Worm (Caenorhabditis elegans) whole organism, late embryonic: ENCODE data around the gene F19B10.6.

Experiments used
- K02D7.2 ChIP-seq: sonication (generic microtip); optimal IDR thresholded peaks from 2 replicates; lab custom pipeline; 2017; ENCODE audit warnings: mild to moderate bottlenecking, missing genetic modification characterization, missing compliant biosample characterization
- K09A11.1 ChIP-seq: sonication (generic microtip); optimal IDR thresholded peaks from 2 replicates; lab custom pipeline; 2017; ENCODE audit warnings: antibody characterized with exemption, mild to moderate bottlenecking, missing genetic modification characterization, missing compliant biosample characterization; ENCODE audit not compliant: insufficient read depth
- T23F11.4 ChIP-seq: fragments of 200-800 bp; sonication (Bioruptor generic); optimal IDR thresholded peaks from 2 replicates; lab custom pipeline; 2018; ENCODE audit warnings: mild to moderate bottlenecking, missing genetic modification characterization, missing compliant biosample characterization
- Y22D7AL.16 ChIP-seq: sonication (generic microtip); optimal IDR thresholded peaks from 2 replicates; lab custom pipeline; 2016; ENCODE audit warnings: missing genetic modification characterization, missing compliant biosample characterization
- ahr-1 ChIP-seq: sonication (generic microtip); optimal IDR thresholded peaks from 2 replicates; lab custom pipeline; 2016; ENCODE audit warnings: missing genetic modification characterization, missing compliant biosample characterization
- ama-1 ChIP-seq: fragments of 150-350 bp; optimal IDR thresholded peaks from 2 replicates; lab custom pipeline; 2014
- ceh-18 ChIP-seq: sonication (generic microtip); optimal IDR thresholded peaks from 2 replicates; lab custom pipeline; 2016; ENCODE audit warnings: missing genetic modification characterization, missing compliant biosample characterization
- ceh-19 ChIP-seq: fragments of 200-800 bp; sonication (Bioruptor generic); optimal IDR thresholded peaks from 2 replicates; lab custom pipeline; 2018; ENCODE audit warnings: mild to moderate bottlenecking, missing genetic modification characterization, missing compliant biosample characterization
- ceh-2 ChIP-seq: sonication (generic microtip); optimal IDR thresholded peaks from 2 replicates; lab custom pipeline; 2016; ENCODE audit warnings: missing genotype, missing genetic modification characterization, missing compliant biosample characterization
- ceh-24 ChIP-seq: sonication (generic microtip); optimal IDR thresholded peaks from 2 replicates; lab custom pipeline; 2016; ENCODE audit warnings: mild to moderate bottlenecking, missing genetic modification characterization, missing compliant biosample characterization
- ceh-31 ChIP-seq: sonication (generic microtip); optimal IDR thresholded peaks from 2 replicates; lab custom pipeline; 2016; ENCODE audit warnings: missing genetic modification characterization, missing compliant biosample characterization
- ceh-45 ChIP-seq: fragments of 200-800 bp; sonication (Bioruptor generic); IDR thresholded peaks from 2 replicates; pipeline ENCODE4 v1.3.6; 2022; ENCODE audit warnings: missing genetic modification reagents, missing genetic modification characterization, missing compliant biosample characterization
- ceh-6 ChIP-seq: fragments of 200-800 bp; sonication (Bioruptor generic); optimal IDR thresholded peaks from 2 replicates; lab custom pipeline; 2018; ENCODE audit warnings: mild to moderate bottlenecking, missing genetic modification characterization, missing compliant biosample characterization
- ceh-9 ChIP-seq: sonication (generic microtip); optimal IDR thresholded peaks from 2 replicates; lab custom pipeline; 2016; ENCODE audit warnings: mild to moderate bottlenecking, missing genetic modification characterization, inconsistent platforms, missing compliant biosample characterization
- che-1 ChIP-seq: sonication (generic microtip); optimal IDR thresholded peaks from 2 replicates; lab custom pipeline; 2016; ENCODE audit warnings: mild to moderate bottlenecking, missing genetic modification characterization, missing compliant biosample characterization
- elt-4 ChIP-seq: sonication (generic microtip); optimal IDR thresholded peaks from 2 replicates; lab custom pipeline; 2016; ENCODE audit warnings: missing genetic modification characterization, missing compliant biosample characterization
- fkh-6 ChIP-seq: sonication (generic microtip); optimal IDR thresholded peaks from 2 replicates; lab custom pipeline; 2016; ENCODE audit warnings: missing genetic modification characterization, missing compliant biosample characterization
- gmeb-2 ChIP-seq: sonication (generic microtip); optimal IDR thresholded peaks from 2 replicates; lab custom pipeline; 2016; ENCODE audit warnings: missing genetic modification characterization, inconsistent platforms, missing compliant biosample characterization
- hlh-15 ChIP-seq: sonication (generic microtip); optimal IDR thresholded peaks from 2 replicates; lab custom pipeline; 2016; ENCODE audit warnings: missing genetic modification characterization, missing compliant biosample characterization
- hlh-30 ChIP-seq: sonication (generic microtip); optimal IDR thresholded peaks from 2 replicates; lab custom pipeline; 2017; ENCODE audit warnings: antibody characterized with exemption, missing genetic modification characterization, missing compliant biosample characterization; ENCODE audit not compliant: insufficient read depth
- hlh-8 ChIP-seq: sonication (generic microtip); optimal IDR thresholded peaks from 2 replicates; lab custom pipeline; 2016; ENCODE audit warnings: missing genotype, missing genetic modification characterization, missing compliant biosample characterization
- lim-6 ChIP-seq: sonication (generic microtip); optimal IDR thresholded peaks from 2 replicates; lab custom pipeline; 2016; ENCODE audit warnings: missing genetic modification characterization, missing compliant biosample characterization
- lin-11 ChIP-seq: fragments of 200-800 bp; sonication (Bioruptor generic); optimal IDR thresholded peaks from 2 replicates; lab custom pipeline; 2018; ENCODE audit warnings: mild to moderate bottlenecking, missing genetic modification characterization, missing compliant biosample characterization
- madf-2 ChIP-seq: sonication (generic microtip); optimal IDR thresholded peaks from 2 replicates; lab custom pipeline; 2017; ENCODE audit warnings: missing genetic modification characterization, missing compliant biosample characterization
- nfya-1 ChIP-seq: sonication (generic microtip); optimal IDR thresholded peaks from 2 replicates; lab custom pipeline; 2017; ENCODE audit warnings: missing genetic modification characterization, mild to moderate bottlenecking, missing compliant biosample characterization, antibody characterized with exemption, moderate library complexity
- nhr-11 ChIP-seq: fragments of 150-350 bp; optimal IDR thresholded peaks from 2 replicates; lab custom pipeline; 2014; ENCODE audit warnings: missing biosample characterization, missing genetic modification characterization
- nhr-232 ChIP-seq: sonication (generic microtip); optimal IDR thresholded peaks from 2 replicates; lab custom pipeline; 2016; ENCODE audit warnings: missing genetic modification characterization, missing compliant biosample characterization
- npax-4 ChIP-seq: sonication (generic microtip); optimal IDR thresholded peaks from 2 replicates; lab custom pipeline; 2016; ENCODE audit warnings: missing genetic modification characterization, missing compliant biosample characterization
- odd-2 ChIP-seq: sonication (generic microtip); optimal IDR thresholded peaks from 2 replicates; lab custom pipeline; 2017; ENCODE audit warnings: antibody characterized with exemption, mild to moderate bottlenecking, missing genetic modification characterization, missing compliant biosample characterization
- pax-1 ChIP-seq: fragments of 150-350 bp; optimal IDR thresholded peaks from 2 replicates; lab custom pipeline; 2014; ENCODE audit warnings: missing biosample characterization, missing genetic modification characterization
- pha-4 ChIP-seq: fragments of 150-350 bp; optimal IDR thresholded peaks from 2 replicates; lab custom pipeline; 2018; ENCODE audit warnings: missing biosample characterization, missing genetic modification reagents, missing genetic modification characterization
- pqm-1 ChIP-seq: sonication (generic microtip); optimal IDR thresholded peaks from 2 replicates; lab custom pipeline; 2016; ENCODE audit warnings: missing genetic modification characterization, missing compliant biosample characterization
- pros-1 ChIP-seq: fragments of 150-350 bp; optimal IDR thresholded peaks from 2 replicates; lab custom pipeline; 2014; ENCODE audit warnings: missing biosample characterization, missing genetic modification reagents, missing genetic modification characterization
- ref-2 ChIP-seq: sonication (generic microtip); optimal IDR thresholded peaks from 2 replicates; lab custom pipeline; 2016; ENCODE audit warnings: missing genetic modification characterization, missing compliant biosample characterization
- rnt-1 ChIP-seq: sonication (generic microtip); optimal IDR thresholded peaks from 2 replicates; lab custom pipeline; 2016; ENCODE audit warnings: missing genetic modification characterization, missing compliant biosample characterization
- sox-2 ChIP-seq: fragments of 200-800 bp; sonication (Bioruptor generic); IDR thresholded peaks from 2 replicates; pipeline ENCODE4 v1.3.6; 2022; ENCODE audit warnings: missing genetic modification reagents, missing genetic modification characterization, missing compliant biosample characterization
- sox-4 ChIP-seq: sonication (generic microtip); optimal IDR thresholded peaks from 2 replicates; lab custom pipeline; 2017; ENCODE audit warnings: mild to moderate bottlenecking, missing genetic modification characterization, inconsistent platforms, missing compliant biosample characterization
- ttx-3 ChIP-seq: sonication (generic microtip); optimal IDR thresholded peaks from 2 replicates; lab custom pipeline; 2016; ENCODE audit warnings: missing genetic modification reagents, missing genetic modification characterization, missing compliant biosample characterization
- unc-3 ChIP-seq, 2 experiments: fragments of 200-800 bp in 1 of 2; sonication (Bioruptor generic) in 1 of 2; sonication (generic microtip) in 1 of 2; conservative IDR thresholded peaks in 1 of 2; optimal IDR thresholded peaks in 1 of 2; 2 replicates each; pipeline versions ENCODE4 v1.3.6 to Lab custom; 2016 to 2022; ENCODE audit warnings: missing compliant biosample characterization in 2 of 2, missing genetic modification characterization in 2 of 2, missing genetic modification reagents in 1 of 2
- unc-42 ChIP-seq: sonication (generic microtip); optimal IDR thresholded peaks from 2 replicates; lab custom pipeline; 2016; ENCODE audit warnings: missing genotype, missing genetic modification characterization, missing compliant biosample characterization
- ztf-16 ChIP-seq: sonication (generic microtip); optimal IDR thresholded peaks from 2 replicates; lab custom pipeline; 2017; ENCODE audit warnings: missing genetic modification characterization, missing compliant biosample characterization

F19B10.6 gene

DNA sequence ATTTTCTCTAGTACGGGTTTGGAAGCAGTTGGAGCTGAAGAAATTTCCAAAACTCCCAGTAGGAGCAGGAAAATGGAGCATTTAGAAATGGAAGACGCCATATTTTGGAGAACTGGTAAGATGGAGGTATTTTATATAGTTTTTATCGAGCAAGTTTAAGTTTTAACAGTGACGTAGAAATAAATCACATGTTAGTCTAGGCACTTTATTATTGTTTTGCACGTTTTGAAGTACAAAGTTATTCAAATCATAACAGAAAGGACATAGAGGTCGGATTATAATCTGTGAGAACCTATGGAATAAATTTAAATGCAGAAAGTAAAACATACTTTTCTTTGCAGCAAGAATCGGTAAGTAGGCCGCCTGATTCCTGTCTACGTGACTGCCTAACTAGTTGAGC is at the start of gene F19B10.6:
TSS of gene F19B10.6 (minus strand) at position 101 of the 400 bp plus-strand sequence.
- no peak for TF ChIP-seq nfya-1 (tag; lab: Kevin White, UChicago)
- no peak for TF ChIP-seq T23F11.4 (GFP tag; lab: Kevin White, UChicago)
- TF ChIP-seq nhr-232 (tag; lab: Kevin White, UChicago), result no peak
- TF ChIP-seq ceh-18, result no peak
- no peak for TF ChIP-seq K09A11.1 (tag; lab: Kevin White, UChicago)
- TF ChIP-seq ceh-24 (tag; lab: Kevin White, UChicago), result no peak
- TF ChIP-seq ahr-1 (tag; lab: Kevin White, UChicago), result no peak
- no peak for TF ChIP-seq ama-1
- TF ChIP-seq ceh-6, result no peak
- TF ChIP-seq unc-42 (tag; lab: Kevin White, UChicago), result no peak
- no peak for TF ChIP-seq Y22D7AL.16 (tag; lab: Kevin White, UChicago)
- no peak for TF ChIP-seq lin-11 (tag; lab: Kevin White, UChicago)
- TF ChIP-seq pax-1 (tag; lab: Kevin White, UChicago), result no peak
- TF ChIP-seq madf-2 (tag; lab: Kevin White, UChicago), result no peak
- TF ChIP-seq gmeb-2 (tag; lab: Kevin White, UChicago), result no peak
- no peak for TF ChIP-seq ttx-3

DNA sequence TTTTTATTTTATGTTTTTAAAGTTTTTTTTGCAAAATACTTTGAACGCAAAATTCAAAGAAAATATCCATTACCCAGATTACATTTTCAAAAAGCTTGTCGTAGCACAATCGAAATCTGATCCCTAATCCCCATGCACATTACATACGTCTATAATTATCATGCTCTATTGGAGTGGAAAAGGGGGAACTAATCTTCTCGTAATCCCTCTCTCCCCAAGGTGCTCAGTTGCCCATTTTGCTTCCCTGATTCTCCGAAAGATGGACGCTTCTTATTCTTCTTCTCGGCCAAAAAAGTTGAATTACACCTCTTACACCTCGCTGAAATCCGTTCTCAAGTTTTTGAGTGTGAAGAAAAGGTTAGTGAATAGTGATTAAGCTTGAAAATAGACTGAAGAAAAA is 47.4 kb upstream of the F19B10.6 start, which contains the start of gene fbxc-53:
TSS of gene fbxc-53 (plus strand) at position 245 of the 400 bp plus-strand sequence.
- TF ChIP-seq sox-2, result no peak
- TF ChIP-seq npax-4, result no peak
- TF ChIP-seq sox-4 (tag; lab: Kevin White, UChicago), result no peak
- TF ChIP-seq nhr-11 (tag; lab: Kevin White, UChicago), result no peak
- TF ChIP-seq pros-1 (tag; lab: Kevin White, UChicago), result no peak
- TF ChIP-seq rnt-1 (tag; lab: Kevin White, UChicago), result no peak
- TF ChIP-seq ztf-16 (tag; lab: Kevin White, UChicago), result no peak
- no peak for TF ChIP-seq pax-1 (tag; lab: Kevin White, UChicago)
- TF ChIP-seq hlh-15, result no peak
- no peak for TF ChIP-seq ama-1
- no peak for TF ChIP-seq pqm-1
- TF ChIP-seq unc-3 (GFP tag; conservative IDR thresholded peaks at IDR 0.05; lab: Robert Waterston, UW), result no peak
- no peak for TF ChIP-seq unc-3 (tag; optimal IDR thresholded peaks at IDR 0.05; lab: Kevin White, UChicago)
- no peak for TF ChIP-seq ceh-45 (GFP tag; lab: Robert Waterston, UW)
- no peak for TF ChIP-seq unc-42 (tag; lab: Kevin White, UChicago)
- no peak for TF ChIP-seq hlh-30 (tag; lab: Kevin White, UChicago)
- TF ChIP-seq elt-4 (tag; lab: Kevin White, UChicago), result no peak
- TF ChIP-seq K02D7.2 (tag; lab: Kevin White, UChicago), result no peak

DNA sequence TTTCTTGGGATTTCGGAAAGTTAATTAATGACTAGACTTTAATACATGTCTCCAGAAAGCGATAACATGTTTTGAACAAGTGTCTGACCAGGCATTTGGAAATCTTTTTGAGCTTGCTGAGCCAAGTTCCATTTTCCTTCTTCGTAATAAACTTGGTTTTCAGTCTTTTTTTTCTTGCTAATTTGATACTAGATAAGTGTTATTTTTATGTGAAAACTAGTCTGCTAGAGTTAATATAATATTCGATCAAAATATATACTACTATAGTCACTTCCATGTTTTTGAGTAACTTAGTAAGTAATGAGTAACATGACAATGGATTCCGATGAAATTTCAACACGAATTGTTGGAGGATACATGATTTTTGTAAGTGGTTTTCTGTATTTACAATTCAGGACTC is 45.6 kb upstream of the F19B10.6 start, which contains the start of gene srx-110:
TSS of gene srx-110 (plus strand) at position 301 of the 400 bp plus-strand sequence.
- TF ChIP-seq ref-2 (tag; lab: Kevin White, UChicago), result no peak
- no peak for TF ChIP-seq odd-2 (tag; lab: Kevin White, UChicago)
- TF ChIP-seq pha-4, result no peak
- TF ChIP-seq madf-2 (tag; lab: Kevin White, UChicago), result no peak
- TF ChIP-seq che-1 (tag; lab: Kevin White, UChicago), result no peak
- no peak for TF ChIP-seq ceh-9 (tag; lab: Kevin White, UChicago)
- no peak for TF ChIP-seq Y22D7AL.16 (tag; lab: Kevin White, UChicago)

DNA sequence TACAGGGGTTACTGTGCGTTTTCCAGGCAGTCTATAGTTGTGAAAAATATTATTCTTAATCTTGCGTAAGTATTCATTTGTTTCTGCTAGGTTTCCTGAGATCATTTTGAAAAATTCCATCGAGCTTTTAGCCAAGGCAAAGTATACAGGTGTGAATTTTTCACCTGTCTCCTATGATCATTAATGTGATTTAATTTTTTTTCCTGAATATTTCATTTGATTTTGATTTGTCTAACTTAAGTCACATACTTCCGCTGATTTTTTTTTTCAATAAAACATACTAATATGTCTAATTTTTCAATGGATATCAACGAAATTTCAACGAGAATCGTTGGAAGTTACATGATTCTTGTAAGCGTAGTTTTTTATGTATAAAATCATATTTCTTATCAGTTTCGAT is 41.6 kb upstream of the F19B10.6 start, which contains the start of gene srx-108:
TSS of gene srx-108 (plus strand) at position 301 of the 400 bp plus-strand sequence.
- no peak for TF ChIP-seq ceh-6
- no peak for TF ChIP-seq hlh-8 (tag; lab: Kevin White, UChicago)
- no peak for TF ChIP-seq fkh-6 (tag; lab: Kevin White, UChicago)
- TF ChIP-seq rnt-1 (tag; lab: Kevin White, UChicago), result no peak
- TF ChIP-seq ceh-19 (GFP tag; lab: Kevin White, UChicago), result no peak
- no peak for TF ChIP-seq ceh-31 (tag; lab: Kevin White, UChicago)
- TF ChIP-seq ceh-2 (tag; lab: Kevin White, UChicago), result no peak
- no peak for TF ChIP-seq lim-6
- TF ChIP-seq, all 69 proteins: peak for 0
